Fruit fly (Drosophila melanogaster) whole organism, embryonic: Measurements from ENCODE around the gene CLS.

Experiments used
- Antp ChIP-seq: fragments of 200-800 bp; sonication (Bioruptor generic); optimal IDR thresholded peaks from 3 replicates; lab custom pipeline; 2016; ENCODE audit warnings: missing biosample characterization, missing genetic modification characterization
- BtbVII ChIP-seq: fragments of 200-800 bp; sonication (Bioruptor generic); optimal IDR thresholded peaks from 3 replicates; lab custom pipeline; 2017; ENCODE audit warnings: missing biosample characterization, mild to moderate bottlenecking, missing genetic modification characterization
- CG10147 ChIP-seq: fragments of 200-800 bp; sonication (Bioruptor generic); optimal IDR thresholded peaks from 2 replicates; lab custom pipeline; 2019; ENCODE audit warnings: missing biosample characterization, mild to moderate bottlenecking, missing genetic modification characterization, moderate library complexity
- CG10267 ChIP-seq: fragments of 200-800 bp; sonication (Bioruptor generic); optimal IDR thresholded peaks from 2 replicates; lab custom pipeline; 2018; ENCODE audit warnings: missing biosample characterization, mild to moderate bottlenecking, missing genetic modification characterization, moderate library complexity
- CG10959 ChIP-seq: fragments of 200-800 bp; sonication (Bioruptor generic); IDR thresholded peaks from 2 replicates; pipeline ENCODE4 v1.3.6; 2022; ENCODE audit warnings: missing biosample characterization, missing genetic modification characterization
- CG15269 ChIP-seq: fragments of 200-800 bp; sonication (Bioruptor generic); optimal IDR thresholded peaks from 2 replicates; lab custom pipeline; 2018; ENCODE audit warnings: missing biosample characterization, mild to moderate bottlenecking, missing genetic modification characterization, moderate library complexity
- CG16779 ChIP-seq: fragments of 200-800 bp; sonication (Bioruptor generic); IDR thresholded peaks from 2 replicates; pipeline ENCODE4 v1.3.6; 2022; ENCODE audit warnings: missing biosample characterization, missing genetic modification characterization
- CG17385 ChIP-seq: fragments of 200-800 bp; sonication (Bioruptor generic); optimal IDR thresholded peaks from 3 replicates; lab custom pipeline; 2018; ENCODE audit warnings: missing biosample characterization, mild to moderate bottlenecking, missing genetic modification characterization
- CG6254 ChIP-seq: fragments of 200-800 bp; sonication (Bioruptor generic); optimal IDR thresholded peaks from 3 replicates; lab custom pipeline; 2017; ENCODE audit warnings: mild to moderate bottlenecking, missing biosample characterization, missing genetic modification reagents, missing genetic modification characterization
- CG6765 ChIP-seq: fragments of 200-800 bp; sonication (Bioruptor generic); optimal IDR thresholded peaks from 3 replicates; lab custom pipeline; 2017; ENCODE audit warnings: missing biosample characterization, mild to moderate bottlenecking, missing genetic modification characterization
- CG6791 ChIP-seq: fragments of 200-800 bp; sonication (Bioruptor generic); IDR thresholded peaks from 3 replicates; pipeline ENCODE4 v1.3.6; 2022; ENCODE audit warnings: missing biosample characterization, missing genetic modification characterization; ENCODE audit not compliant: partially characterized antibody
- CG8359 ChIP-seq: fragments of 200-800 bp; sonication (Bioruptor generic); optimal IDR thresholded peaks from 2 replicates; lab custom pipeline; 2017; ENCODE audit warnings: missing biosample characterization, mild to moderate bottlenecking, missing genetic modification characterization, borderline replicate concordance
- CG8924 ChIP-seq: fragments of 200-800 bp; optimal IDR thresholded peaks from 3 replicates; lab custom pipeline; 2019; ENCODE audit warnings: missing biosample characterization, mild to moderate bottlenecking, missing genetic modification characterization, moderate library complexity
- CG9437 ChIP-seq: fragments of 200-800 bp; sonication (Bioruptor generic); optimal IDR thresholded peaks from 2 replicates; lab custom pipeline; 2018; ENCODE audit warnings: missing biosample characterization, mild to moderate bottlenecking, missing genetic modification characterization
- CG9876 ChIP-seq: fragments of 200-800 bp; sonication (Bioruptor generic); optimal IDR thresholded peaks from 2 replicates; lab custom pipeline; 2016; ENCODE audit warnings: missing biosample characterization, missing genetic modification characterization
- CrebB ChIP-seq: fragments of 200-800 bp; sonication (Bioruptor generic); optimal IDR thresholded peaks from 3 replicates; lab custom pipeline; 2018; ENCODE audit warnings: missing biosample characterization, mild to moderate bottlenecking, missing genetic modification characterization
- HLHmδ ChIP-seq: fragments of 200-800 bp; sonication (Bioruptor generic); optimal IDR thresholded peaks from 2 replicates; lab custom pipeline; 2018; ENCODE audit warnings: missing biosample characterization, mild to moderate bottlenecking, missing genetic modification characterization, moderate library complexity
- Hmx ChIP-seq: fragments of 200-800 bp; sonication (Bioruptor generic); optimal IDR thresholded peaks from 2 replicates; lab custom pipeline; 2016; ENCODE audit warnings: missing biosample characterization, missing genetic modification characterization
- NC2β ChIP-seq: fragments of 200-800 bp; sonication (Bioruptor generic); optimal IDR thresholded peaks from 2 replicates; lab custom pipeline; 2016; ENCODE audit warnings: missing biosample characterization, missing genetic modification characterization
- NFAT ChIP-seq: fragments of 200-800 bp; sonication (Bioruptor generic); IDR thresholded peaks from 2 replicates; pipeline ENCODE4 v1.3.6; 2022; ENCODE audit warnings: missing biosample characterization, missing genetic modification characterization
- Nf-YC ChIP-seq: fragments of 200-800 bp; optimal IDR thresholded peaks from 3 replicates; lab custom pipeline; 2019; ENCODE audit warnings: missing biosample characterization, mild to moderate bottlenecking, missing genetic modification characterization, moderate library complexity
- Opbp ChIP-seq: fragments of 200-800 bp; sonication (Bioruptor generic); IDR thresholded peaks from 3 replicates; pipeline ENCODE4 v1.3.6; 2022; ENCODE audit warnings: missing biosample characterization, missing genetic modification characterization; ENCODE audit not compliant: partially characterized antibody
- Poxn ChIP-seq: fragments of 200-800 bp; sonication (Bioruptor generic); IDR thresholded peaks from 2 replicates; pipeline ENCODE4 v1.3.6; 2022; ENCODE audit warnings: missing biosample characterization, missing genetic modification characterization
- Ptx1 ChIP-seq: fragments of 200-800 bp; sonication (Bioruptor generic); IDR thresholded peaks from 2 replicates; pipeline ENCODE4 v1.3.6; 2022; ENCODE audit warnings: missing biosample characterization, missing genetic modification characterization
- Ravus ChIP-seq: fragments of 200-800 bp; sonication (Bioruptor generic); IDR thresholded peaks from 2 replicates; pipeline ENCODE4 v1.3.6; 2022; ENCODE audit warnings: missing biosample characterization, missing genetic modification characterization
- Sox100B ChIP-seq: fragments of 200-800 bp; sonication (Bioruptor generic); optimal IDR thresholded peaks from 3 replicates; lab custom pipeline; 2018; ENCODE audit warnings: missing biosample characterization, mild to moderate bottlenecking, missing genetic modification characterization
- Ssrp ChIP-seq: fragments of 200-800 bp; sonication (Bioruptor generic); optimal IDR thresholded peaks from 2 replicates; lab custom pipeline; 2018; ENCODE audit warnings: missing biosample characterization, mild to moderate bottlenecking, missing genetic modification characterization, moderate library complexity
- cad ChIP-seq: fragments of >200 bp; optimal IDR thresholded peaks from 2 replicates; lab custom pipeline; 2017; ENCODE audit warnings: missing biosample characterization, missing genetic modification characterization
- chinmo ChIP-seq: fragments of 200-800 bp; sonication (Bioruptor generic); IDR thresholded peaks from 4 replicates; pipeline ENCODE4 v1.3.6; 2022; ENCODE audit warnings: missing biosample characterization, missing genetic modification characterization; ENCODE audit not compliant: partially characterized antibody
- croc ChIP-seq: fragments of 200-800 bp; sonication (Bioruptor generic); conservative IDR thresholded peaks from 3 replicates; pipeline ENCODE4 v1.3.6; 2022; ENCODE audit warnings: missing biosample characterization, missing genetic modification characterization
- crol ChIP-seq: fragments of 200-800 bp; sonication (Bioruptor generic); IDR thresholded peaks from 2 replicates; pipeline ENCODE4 v1.3.6; 2022; ENCODE audit warnings: missing biosample characterization, missing genetic modification characterization
- disco-r ChIP-seq: fragments of 200-800 bp; sonication (Bioruptor generic); optimal IDR thresholded peaks from 2 replicates; lab custom pipeline; 2016; ENCODE audit warnings: missing biosample characterization, missing genetic modification characterization
- dysf ChIP-seq: fragments of 200-800 bp; sonication (Bioruptor generic); IDR thresholded peaks from 3 replicates; pipeline ENCODE4 v1.3.6; 2022; ENCODE audit warnings: missing biosample characterization, missing genetic modification characterization
- ftz-f1 ChIP-seq: fragments of 200-800 bp; sonication (Bioruptor generic); optimal IDR thresholded peaks from 2 replicates; lab custom pipeline; 2016; ENCODE audit warnings: missing biosample characterization, missing genetic modification characterization
- hbn ChIP-seq: fragments of 200-800 bp; sonication (Bioruptor generic); IDR thresholded peaks from 2 replicates; pipeline ENCODE4 v1.3.6; 2022; ENCODE audit warnings: missing biosample characterization, missing genetic modification characterization; ENCODE audit not compliant: partially characterized antibody
- jumu ChIP-seq: fragments of 200-800 bp; sonication (Bioruptor generic); optimal IDR thresholded peaks from 3 replicates; lab custom pipeline; 2016; ENCODE audit warnings: missing biosample characterization, missing genetic modification characterization
- kay ChIP-seq: fragments of 200-800 bp; sonication (Bioruptor generic); optimal IDR thresholded peaks from 2 replicates; lab custom pipeline; 2016; ENCODE audit warnings: missing biosample characterization, missing genetic modification characterization
- kni ChIP-seq: fragments of 200-800 bp; sonication (Bioruptor generic); optimal IDR thresholded peaks from 3 replicates; lab custom pipeline; 2017; ENCODE audit warnings: mild to moderate bottlenecking, missing biosample characterization, missing genetic modification reagents, missing genetic modification characterization
- nerfin-1 ChIP-seq: fragments of 200-800 bp; sonication (Bioruptor generic); optimal IDR thresholded peaks from 3 replicates; lab custom pipeline; 2019; ENCODE audit warnings: missing biosample characterization, mild to moderate bottlenecking, missing genetic modification characterization, moderate library complexity
- pros ChIP-seq: fragments of 200-800 bp; sonication (Bioruptor generic); optimal IDR thresholded peaks from 3 replicates; lab custom pipeline; 2019; ENCODE audit warnings: missing biosample characterization, mild to moderate bottlenecking, missing genetic modification characterization, moderate library complexity
- repo ChIP-seq: fragments of 200-800 bp; sonication (Bioruptor generic); optimal IDR thresholded peaks from 2 replicates; lab custom pipeline; 2016; ENCODE audit warnings: missing biosample characterization, missing genetic modification characterization
- salm ChIP-seq: fragments of 200-800 bp; sonication (Bioruptor generic); optimal IDR thresholded peaks from 2 replicates; lab custom pipeline; 2018; ENCODE audit warnings: missing biosample characterization, mild to moderate bottlenecking, missing genetic modification characterization
- schlank ChIP-seq: fragments of 200-800 bp; sonication (Bioruptor generic); optimal IDR thresholded peaks from 2 replicates; lab custom pipeline; 2018; ENCODE audit warnings: missing biosample characterization, mild to moderate bottlenecking, missing genetic modification characterization
- sisA ChIP-seq: fragments of 200-800 bp; sonication (Bioruptor generic); IDR thresholded peaks from 2 replicates; pipeline ENCODE4 v1.3.6; 2022; ENCODE audit warnings: missing biosample characterization, missing genetic modification characterization
- sob ChIP-seq: fragments of 200-800 bp; sonication (Bioruptor generic); IDR thresholded peaks from 2 replicates; pipeline ENCODE4 v1.3.6; 2022; ENCODE audit warnings: missing biosample characterization, missing genetic modification characterization
- sug ChIP-seq: fragments of 200-800 bp; optimal IDR thresholded peaks from 2 replicates; lab custom pipeline; 2019; ENCODE audit warnings: missing biosample characterization, mild to moderate bottlenecking, missing genetic modification characterization, moderate library complexity
- tin ChIP-seq: fragments of 200-800 bp; sonication (Bioruptor generic); optimal IDR thresholded peaks from 3 replicates; lab custom pipeline; 2016; ENCODE audit warnings: missing biosample characterization, missing genetic modification characterization
- toy ChIP-seq: fragments of 200-800 bp; sonication (Bioruptor generic); IDR thresholded peaks from 2 replicates; pipeline ENCODE4 v1.3.6; 2022; ENCODE audit warnings: missing biosample characterization, missing genetic modification characterization
- unpg ChIP-seq: fragments of 200-800 bp; sonication (Bioruptor generic); optimal IDR thresholded peaks from 3 replicates; lab custom pipeline; 2018; ENCODE audit warnings: missing biosample characterization, mild to moderate bottlenecking, missing genetic modification characterization, moderate library complexity
- usp ChIP-seq: fragments of >200 bp; optimal IDR thresholded peaks from 2 replicates; lab custom pipeline; 2017; ENCODE audit warnings: missing biosample characterization, missing genetic modification characterization
- vvl ChIP-seq: fragments of 200-800 bp; sonication (Bioruptor generic); IDR thresholded peaks from 2 replicates; pipeline ENCODE4 v1.3.6; 2022; ENCODE audit warnings: missing biosample characterization, missing genetic modification characterization

The CLS gene

DNA sequence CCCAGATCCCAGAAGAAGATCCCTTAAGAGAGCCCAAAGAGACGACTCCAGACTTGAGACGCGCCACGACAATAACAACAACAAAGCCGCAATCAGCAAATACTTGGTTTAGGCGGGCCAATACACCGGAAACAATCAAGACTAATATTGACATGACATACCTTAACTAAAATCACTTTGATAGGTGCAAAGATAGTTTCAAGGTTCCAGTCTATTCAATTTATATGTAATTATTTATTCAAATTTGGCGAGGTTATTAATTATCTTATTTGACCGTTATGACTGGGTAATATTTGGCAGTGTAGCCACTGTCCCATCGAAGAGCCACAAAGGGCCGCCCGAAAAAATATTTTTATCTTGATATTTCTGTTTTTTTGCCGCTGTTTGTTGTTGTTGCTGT is 46.7 kb downstream of the CLS start (continued):
- TF ChIP-seq sob (GFP tag; lab: Robert Waterston, UW) (no peak), CG6765 (GFP tag; lab: Kevin White, UChicago) (no peak), chinmo (GFP tag; lab: Robert Waterston, UW) (no peak), Ravus (GFP tag; lab: Robert Waterston, UW) (peak; percentile 1; the same call in 1 of the 2 replicates), CrebB (no peak), schlank (tag; lab: Kevin White, UChicago) (no peak), crol (GFP tag; lab: Robert Waterston, UW) (no peak), kni (GFP tag; lab: Kevin White, UChicago) (no peak), CG8924 (tag; lab: Kevin White, UChicago) (peak; percentile 72), CG17385 (peak; percentile 29), repo (GFP tag; lab: Kevin White, UChicago) (no peak), nerfin-1 (tag; lab: Kevin White, UChicago) (peak; percentile 44), kay (GFP tag; lab: Kevin White, UChicago) (no peak), HLHmδ (GFP tag; lab: Kevin White, UChicago) (no peak), cad (GFP tag; lab: Kevin White, UChicago) (no peak), NFAT (GFP tag; lab: Robert Waterston, UW) (0 out of 2 replicates have a peak, but pooled peaks have one; percentile 31), croc (GFP tag; lab: Robert Waterston, UW) (0 out of 3 replicates have a peak, but pooled peaks have one; percentile 33), disco-r (GFP tag; lab: Kevin White, UChicago) (no peak), CG6254 (GFP tag; lab: Kevin White, UChicago) (peak; percentile 36), NC2β (GFP tag; lab: Kevin White, UChicago) (peak; percentile 37), salm (no peak), Poxn (no peak), usp (GFP tag; lab: Kevin White, UChicago) (no peak), sug (tag; lab: Kevin White, UChicago) (no peak), vvl (GFP tag; lab: Robert Waterston, UW) (peak; percentile 64), unpg (GFP tag; lab: Kevin White, UChicago) (peak; percentile 75), BtbVII (GFP tag; lab: Kevin White, UChicago) (peak; percentile 8), Antp (GFP tag; lab: Kevin White, UChicago) (no peak), Ssrp (tag; lab: Kevin White, UChicago) (peak; percentile 30), Sox100B (GFP tag; lab: Kevin White, UChicago) (peak; percentile 16), tin (GFP tag; lab: Kevin White, UChicago) (peak; percentile 35), CG10959 (peak; percentile 56), dysf (peak; percentile 60; the same call in 1 of the 3 replicates), hbn (GFP tag; lab: Robert Waterston, UW) (no peak), CG9876 (no peak), CG16779 (GFP tag; lab: Robert Waterston, UW) (no peak), jumu (peak; percentile 29), ftz-f1 (no peak), CG6791 (GFP tag; lab: Robert Waterston, UW) (no peak), CG15269 (tag; lab: Kevin White, UChicago) (peak; percentile 42), CG9437 (GFP tag; lab: Kevin White, UChicago) (no peak), Hmx (GFP tag; lab: Kevin White, UChicago) (no peak), Ptx1 (GFP tag; lab: Robert Waterston, UW) (peak; percentile 64; the same call in 1 of the 2 replicates), Opbp (GFP tag; lab: Robert Waterston, UW) (no peak), toy (GFP tag; lab: Robert Waterston, UW) (no peak), CG10147 (GFP tag; lab: Kevin White, UChicago) (no peak), sisA (peak; percentile 52), CG10267 (tag; lab: Kevin White, UChicago) (peak; percentile 55), pros (GFP tag; lab: Kevin White, UChicago) (no peak), Nf-YC (tag; lab: Kevin White, UChicago) (no peak), CG8359 (GFP tag; lab: Kevin White, UChicago) (peak; percentile 55)
